Worm (Caenorhabditis elegans): ENCODE data around the gene npax-2.

Gene npax-2

ce11 chrX:2157855-2158254 lies 7.9 kb upstream of the npax-2 start:
- TF ChIP-seq elt-2 (tag; optimal IDR thresholded peaks at IDR 0.05) (peak; percentile 17), npax-4 (tag; optimal IDR thresholded peaks at IDR 0.05) (no peak)

ce11 chrX:2153780-2154179 lies 3.9 kb upstream of the npax-2 start:
- TF ChIP-seq pha-4 (tag; optimal IDR thresholded peaks at IDR 0.05) (no peak), T23F11.4 (GFP tag; optimal IDR thresholded peaks at IDR 0.05) (no peak), lim-6 (tag; optimal IDR thresholded peaks at IDR 0.05) (no peak)

ce11 chrX:2152062-2152461 lies 2.2 kb upstream of the npax-2 start:
- TF ChIP-seq sox-4 (tag; optimal IDR thresholded peaks at IDR 0.05), result no peak
- TF ChIP-seq fax-1 (tag; optimal IDR thresholded peaks at IDR 0.05), result no peak
- TF ChIP-seq elt-4 (tag; optimal IDR thresholded peaks at IDR 0.05), result no peak
- no peak for TF ChIP-seq ets-4 (tag; optimal IDR thresholded peaks at IDR 0.05)
- no peak for TF ChIP-seq pax-1 (tag; optimal IDR thresholded peaks at IDR 0.05)
- no peak for TF ChIP-seq unc-55 (GFP tag; optimal IDR thresholded peaks at IDR 0.05)
- TF ChIP-seq sox-2 (GFP tag; IDR thresholded peaks at IDR 0.05), result no peak
- no peak for TF ChIP-seq K09A11.1 (tag; optimal IDR thresholded peaks at IDR 0.05; ENCODE audit: insufficient read depth)
- TF ChIP-seq ceh-9 (tag; optimal IDR thresholded peaks at IDR 0.05), result no peak
- TF ChIP-seq zip-5 (tag; optimal IDR thresholded peaks at IDR 0.05), result no peak
- no peak for TF ChIP-seq C38D4.7 (GFP tag; optimal IDR thresholded peaks at IDR 0.05)
- TF ChIP-seq ceh-22 (tag; optimal IDR thresholded peaks at IDR 0.05), result no peak
- TF ChIP-seq pros-1 (tag; optimal IDR thresholded peaks at IDR 0.05), result no peak
- TF ChIP-seq hlh-13 (GFP tag; optimal IDR thresholded peaks at IDR 0.05), result no peak
- TF ChIP-seq ceh-45 (GFP tag; IDR thresholded peaks at IDR 0.05), result no peak
- no peak for TF ChIP-seq dve-1 (tag; optimal IDR thresholded peaks at IDR 0.05)

ce11 chrX:2145629-2146028 lies 4.3 kb downstream of the npax-2 start, which contains the start of gene dpy-3:
Gene dpy-3 (minus strand): TSS chrX:2145647.
- no peak for TF ChIP-seq madf-2 (tag; optimal IDR thresholded peaks at IDR 0.05)
- no peak for TF ChIP-seq unc-55 (GFP tag; optimal IDR thresholded peaks at IDR 0.05)
- TF ChIP-seq lim-6 (tag; optimal IDR thresholded peaks at IDR 0.05), result no peak
- TF ChIP-seq ceh-45 (GFP tag; IDR thresholded peaks at IDR 0.05), result no peak
- TF ChIP-seq sox-2 (GFP tag; IDR thresholded peaks at IDR 0.05), result no peak
- no peak for TF ChIP-seq C38D4.7 (GFP tag; optimal IDR thresholded peaks at IDR 0.05)
- no peak for TF ChIP-seq ceh-6 (GFP tag; optimal IDR thresholded peaks at IDR 0.05)
- no peak for TF ChIP-seq elt-2 (tag; optimal IDR thresholded peaks at IDR 0.05)

- no peak for TF ChIP-seq nhr-232 (tag; optimal IDR thresholded peaks at IDR 0.05)
- no peak for TF ChIP-seq K09A11.1 (tag; optimal IDR thresholded peaks at IDR 0.05; ENCODE audit: insufficient read depth)
- TF ChIP-seq Y22D7AL.16 (tag; optimal IDR thresholded peaks at IDR 0.05), result no peak
- TF ChIP-seq npax-4 (tag; optimal IDR thresholded peaks at IDR 0.05), result no peak
- TF ChIP-seq tbx-2 (tag; optimal IDR thresholded peaks at IDR 0.05), result no peak
- no peak for TF ChIP-seq pha-2 (tag; optimal IDR thresholded peaks at IDR 0.05)
Measured at ce11 chrX:2144875-2145274, 5.0 kb downstream of the npax-2 start.

- no peak for TF ChIP-seq eyg-1 (tag; optimal IDR thresholded peaks at IDR 0.05)
- TF ChIP-seq lim-6 (tag; optimal IDR thresholded peaks at IDR 0.05), result no peak
- TF ChIP-seq ceh-19 (GFP tag; optimal IDR thresholded peaks at IDR 0.05), result no peak
- TF ChIP-seq pros-1 (tag; optimal IDR thresholded peaks at IDR 0.05), result no peak
- no peak for TF ChIP-seq madf-2 (tag; optimal IDR thresholded peaks at IDR 0.05)
- no peak for TF ChIP-seq elt-4 (tag; optimal IDR thresholded peaks at IDR 0.05)
- no peak for TF ChIP-seq tbx-2 (tag; optimal IDR thresholded peaks at IDR 0.05)
- no peak for TF ChIP-seq ceh-30 (tag; optimal IDR thresholded peaks at IDR 0.05)
- TF ChIP-seq hlh-8 (tag; optimal IDR thresholded peaks at IDR 0.05), result no peak
- TF ChIP-seq syd-9 (tag; optimal IDR thresholded peaks at IDR 0.05), result no peak
- TF ChIP-seq nhr-11 (tag; optimal IDR thresholded peaks at IDR 0.05), result no peak
- TF ChIP-seq nhr-232 (tag; optimal IDR thresholded peaks at IDR 0.05), result no peak
- no peak for TF ChIP-seq F13H6.1 (tag; optimal IDR thresholded peaks at IDR 0.05)
Measured at ce11 chrX:2144236-2144635, 5.7 kb downstream of the npax-2 start.
